Worm (Caenorhabditis elegans) whole organism, late embryonic: ENCODE data around the gene C39E6.2.

Experiments used
- C08G9.2 ChIP-seq: sonication (generic microtip); optimal IDR thresholded peaks from 2 replicates; lab custom pipeline; 2016; ENCODE audit warnings: mild to moderate bottlenecking, missing genetic modification characterization, moderate library complexity, missing compliant biosample characterization
- F13H6.1 ChIP-seq: sonication (generic microtip); optimal IDR thresholded peaks from 2 replicates; lab custom pipeline; 2016; ENCODE audit warnings: missing genetic modification characterization, missing compliant biosample characterization
- K02D7.2 ChIP-seq: sonication (generic microtip); optimal IDR thresholded peaks from 2 replicates; lab custom pipeline; 2017; ENCODE audit warnings: mild to moderate bottlenecking, missing genetic modification characterization, missing compliant biosample characterization
- T23F11.4 ChIP-seq: fragments of 200-800 bp; sonication (Bioruptor generic); optimal IDR thresholded peaks from 2 replicates; lab custom pipeline; 2018; ENCODE audit warnings: mild to moderate bottlenecking, missing genetic modification characterization, missing compliant biosample characterization
- Y22D7AL.16 ChIP-seq: sonication (generic microtip); optimal IDR thresholded peaks from 2 replicates; lab custom pipeline; 2016; ENCODE audit warnings: missing genetic modification characterization, missing compliant biosample characterization
- ceh-14 ChIP-seq: sonication (generic microtip); optimal IDR thresholded peaks from 2 replicates; lab custom pipeline; 2016; ENCODE audit warnings: missing genotype, missing genetic modification characterization, missing compliant biosample characterization
- ceh-19 ChIP-seq: fragments of 200-800 bp; sonication (Bioruptor generic); optimal IDR thresholded peaks from 2 replicates; lab custom pipeline; 2018; ENCODE audit warnings: mild to moderate bottlenecking, missing genetic modification characterization, missing compliant biosample characterization
- ceh-22 ChIP-seq: sonication (generic microtip); optimal IDR thresholded peaks from 2 replicates; lab custom pipeline; 2017; ENCODE audit warnings: missing biosample characterization, missing genetic modification characterization
- ceh-24 ChIP-seq: sonication (generic microtip); optimal IDR thresholded peaks from 2 replicates; lab custom pipeline; 2016; ENCODE audit warnings: mild to moderate bottlenecking, missing genetic modification characterization, missing compliant biosample characterization
- ceh-30 ChIP-seq: fragments of 150-350 bp; optimal IDR thresholded peaks from 2 replicates; lab custom pipeline; 2014; ENCODE audit warnings: missing biosample characterization, missing genetic modification characterization
- ceh-31 ChIP-seq: sonication (generic microtip); optimal IDR thresholded peaks from 2 replicates; lab custom pipeline; 2016; ENCODE audit warnings: missing genetic modification characterization, missing compliant biosample characterization
- ceh-45 ChIP-seq: fragments of 200-800 bp; sonication (Bioruptor generic); IDR thresholded peaks from 2 replicates; pipeline ENCODE4 v1.3.6; 2022; ENCODE audit warnings: missing genetic modification reagents, missing genetic modification characterization, missing compliant biosample characterization
- ceh-48 ChIP-seq: sonication (generic microtip); optimal IDR thresholded peaks from 2 replicates; lab custom pipeline; 2016; ENCODE audit warnings: missing genetic modification characterization, inconsistent platforms, missing compliant biosample characterization
- ceh-9 ChIP-seq: sonication (generic microtip); optimal IDR thresholded peaks from 2 replicates; lab custom pipeline; 2016; ENCODE audit warnings: mild to moderate bottlenecking, missing genetic modification characterization, inconsistent platforms, missing compliant biosample characterization
- che-1 ChIP-seq: sonication (generic microtip); optimal IDR thresholded peaks from 2 replicates; lab custom pipeline; 2016; ENCODE audit warnings: mild to moderate bottlenecking, missing genetic modification characterization, missing compliant biosample characterization
- dmd-4 ChIP-seq: sonication (generic microtip); optimal IDR thresholded peaks from 2 replicates; lab custom pipeline; 2016; ENCODE audit warnings: borderline replicate concordance, missing genetic modification characterization, missing compliant biosample characterization
- elt-2 ChIP-seq: sonication (generic microtip); optimal IDR thresholded peaks from 2 replicates; lab custom pipeline; 2016; ENCODE audit warnings: missing genetic modification reagents, missing genetic modification characterization, missing compliant biosample characterization
- fkh-10 ChIP-seq: fragments of 150-350 bp; optimal IDR thresholded peaks from 2 replicates; lab custom pipeline; 2014; ENCODE audit warnings: missing biosample characterization, missing genetic modification reagents, missing genetic modification characterization
- fkh-6 ChIP-seq: sonication (generic microtip); optimal IDR thresholded peaks from 2 replicates; lab custom pipeline; 2016; ENCODE audit warnings: missing genetic modification characterization, missing compliant biosample characterization
- gmeb-2 ChIP-seq: sonication (generic microtip); optimal IDR thresholded peaks from 2 replicates; lab custom pipeline; 2016; ENCODE audit warnings: missing genetic modification characterization, inconsistent platforms, missing compliant biosample characterization
- hlh-13 ChIP-seq: fragments of 200-800 bp; sonication (Bioruptor generic); optimal IDR thresholded peaks from 2 replicates; lab custom pipeline; 2018; ENCODE audit warnings: mild to moderate bottlenecking, missing genetic modification characterization, missing compliant biosample characterization
- hlh-15 ChIP-seq: sonication (generic microtip); optimal IDR thresholded peaks from 2 replicates; lab custom pipeline; 2016; ENCODE audit warnings: missing genetic modification characterization, missing compliant biosample characterization
- hlh-8 ChIP-seq: sonication (generic microtip); optimal IDR thresholded peaks from 2 replicates; lab custom pipeline; 2016; ENCODE audit warnings: missing genotype, missing genetic modification characterization, missing compliant biosample characterization
- lim-6 ChIP-seq: sonication (generic microtip); optimal IDR thresholded peaks from 2 replicates; lab custom pipeline; 2016; ENCODE audit warnings: missing genetic modification characterization, missing compliant biosample characterization
- mec-3 ChIP-seq: sonication (generic microtip); optimal IDR thresholded peaks from 2 replicates; lab custom pipeline; 2016; ENCODE audit warnings: borderline replicate concordance, missing genetic modification characterization, missing compliant biosample characterization
- nfya-1 ChIP-seq: sonication (generic microtip); optimal IDR thresholded peaks from 2 replicates; lab custom pipeline; 2017; ENCODE audit warnings: missing genetic modification characterization, mild to moderate bottlenecking, missing compliant biosample characterization, antibody characterized with exemption, moderate library complexity
- nhr-11 ChIP-seq: fragments of 150-350 bp; optimal IDR thresholded peaks from 2 replicates; lab custom pipeline; 2014; ENCODE audit warnings: missing biosample characterization, missing genetic modification characterization
- npax-4 ChIP-seq: sonication (generic microtip); optimal IDR thresholded peaks from 2 replicates; lab custom pipeline; 2016; ENCODE audit warnings: missing genetic modification characterization, missing compliant biosample characterization
- pat-9 ChIP-seq: fragments of 200-800 bp; sonication (Bioruptor generic); optimal IDR thresholded peaks from 2 replicates; lab custom pipeline; 2018; ENCODE audit warnings: mild to moderate bottlenecking, missing genetic modification characterization, moderate library complexity, missing compliant biosample characterization
- pax-1 ChIP-seq: fragments of 150-350 bp; optimal IDR thresholded peaks from 2 replicates; lab custom pipeline; 2014; ENCODE audit warnings: missing biosample characterization, missing genetic modification characterization
- pha-2 ChIP-seq: sonication (generic microtip); optimal IDR thresholded peaks from 2 replicates; lab custom pipeline; 2017; ENCODE audit warnings: mild to moderate bottlenecking, missing genetic modification characterization, missing compliant biosample characterization
- pros-1 ChIP-seq: fragments of 150-350 bp; optimal IDR thresholded peaks from 2 replicates; lab custom pipeline; 2014; ENCODE audit warnings: missing biosample characterization, missing genetic modification reagents, missing genetic modification characterization
- ref-2 ChIP-seq: sonication (generic microtip); optimal IDR thresholded peaks from 2 replicates; lab custom pipeline; 2016; ENCODE audit warnings: missing genetic modification characterization, missing compliant biosample characterization
- tbx-2 ChIP-seq: sonication (generic microtip); optimal IDR thresholded peaks from 2 replicates; lab custom pipeline; 2016; ENCODE audit warnings: missing genetic modification characterization, missing compliant biosample characterization
- tbx-7 ChIP-seq: sonication (generic microtip); optimal IDR thresholded peaks from 2 replicates; lab custom pipeline; 2016; ENCODE audit warnings: missing genotype, missing genetic modification characterization, missing compliant biosample characterization
- ttx-3 ChIP-seq: sonication (generic microtip); optimal IDR thresholded peaks from 2 replicates; lab custom pipeline; 2016; ENCODE audit warnings: missing genetic modification reagents, missing genetic modification characterization, missing compliant biosample characterization
- unc-55 ChIP-seq: sonication (generic microtip); optimal IDR thresholded peaks from 2 replicates; lab custom pipeline; 2017; ENCODE audit warnings: missing biosample characterization, missing genetic modification reagents, missing genetic modification characterization
- zip-5 ChIP-seq: sonication (generic microtip); optimal IDR thresholded peaks from 2 replicates; lab custom pipeline; 2016; ENCODE audit warnings: missing genetic modification characterization, missing compliant biosample characterization

C39E6.2 gene

ce11 chrX:4759718-4760117, 4.8 kb upstream of the C39E6.2 start:
- TF ChIP-seq F13H6.1: no peak
- TF ChIP-seq npax-4 (tag; lab: Kevin White, UChicago): no peak
- TF ChIP-seq C08G9.2 (tag; lab: Kevin White, UChicago): no peak
- no peak for TF ChIP-seq nfya-1 (tag; lab: Kevin White, UChicago)
- TF ChIP-seq ref-2 (tag; lab: Kevin White, UChicago): peak; percentile 15
- TF ChIP-seq hlh-8 (tag; lab: Kevin White, UChicago): no peak
- no peak for TF ChIP-seq pros-1 (tag; lab: Kevin White, UChicago)
- peak; percentile 48 for TF ChIP-seq ceh-31
- TF ChIP-seq, all 69 proteins: peak for 2

DNA sequence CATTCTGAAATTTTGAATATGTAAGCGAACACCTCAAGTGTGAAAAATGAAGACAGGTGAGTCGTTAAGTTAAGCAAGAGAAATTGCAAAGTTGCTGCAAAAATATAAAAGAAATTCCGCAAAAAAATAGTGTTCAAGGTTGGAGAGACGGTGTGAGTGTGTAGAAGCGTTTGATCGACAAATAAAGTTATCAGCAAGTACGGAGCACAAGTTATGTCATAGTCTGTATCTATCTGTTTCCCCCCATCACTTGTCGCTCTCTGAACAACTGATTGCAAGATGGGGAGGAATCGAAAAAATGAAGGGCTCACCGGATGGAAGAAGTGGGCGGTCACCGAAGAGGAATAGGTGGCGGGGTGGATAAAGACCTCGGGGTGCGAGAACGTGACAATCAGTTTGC, 5.8 kb downstream of the C39E6.2 start, which contains the start of gene lon-2:
Gene lon-2, minus strand, starts transcription at position 4 of the 400 bp plus-strand sequence.
- TF ChIP-seq dmd-4 (tag; lab: Kevin White, UChicago): no peak
- peak; percentile 65 for TF ChIP-seq elt-2 (tag; lab: Kevin White, UChicago)

DNA sequence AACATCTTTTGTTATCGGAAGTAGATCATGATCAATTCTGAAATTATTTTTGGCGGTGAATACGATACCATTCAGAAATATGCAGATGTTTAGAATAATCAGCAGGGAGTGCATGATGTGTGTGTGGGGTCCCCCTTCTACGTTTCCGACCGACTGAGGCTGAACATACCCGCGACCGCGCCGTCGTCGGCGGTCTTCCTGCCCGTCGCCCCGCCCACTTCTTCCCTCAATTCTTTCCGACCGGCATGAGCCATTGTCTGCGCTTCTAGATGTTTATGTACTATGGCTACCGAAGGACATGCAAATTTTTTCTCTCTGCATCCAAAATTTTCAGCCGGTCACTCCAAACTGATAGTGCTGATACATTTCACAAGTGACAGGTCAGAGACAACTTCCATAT, 10.9 kb downstream of the C39E6.2 start:
- TF ChIP-seq ceh-31 (peak; percentile 19), ceh-22 (tag; lab: Kevin White, UChicago) (no peak), gmeb-2 (no peak)

ce11 chrX:4742285-4742684, 12.6 kb downstream of the C39E6.2 start:
- TF ChIP-seq ceh-24 (tag; lab: Kevin White, UChicago) (no peak), unc-55 (peak; percentile 18)

DNA sequence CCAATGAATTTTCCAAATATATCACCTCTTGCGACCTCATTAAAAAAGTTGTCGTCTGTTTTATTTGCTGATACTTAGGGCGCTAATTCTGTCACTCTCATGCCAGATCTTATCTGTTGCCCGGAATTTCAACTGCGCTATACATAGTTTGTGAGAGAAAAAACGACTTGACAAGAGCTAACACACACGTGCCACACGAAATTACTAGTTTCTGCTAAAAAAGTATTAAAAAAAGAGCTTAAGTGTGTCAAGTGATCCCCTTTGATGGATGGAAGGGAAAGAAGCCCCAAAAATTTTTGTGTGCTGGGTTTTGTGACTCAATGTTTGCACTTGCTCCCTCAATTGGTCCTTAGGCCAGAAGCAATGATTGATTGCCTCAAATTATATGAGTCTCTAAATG, 14.3 kb downstream of the C39E6.2 start:
- no peak for TF ChIP-seq K02D7.2 (tag; lab: Kevin White, UChicago)
- TF ChIP-seq pat-9 (tag; lab: Kevin White, UChicago): no peak
- TF ChIP-seq gmeb-2: no peak
- TF ChIP-seq ceh-24 (tag; lab: Kevin White, UChicago): no peak
- TF ChIP-seq mec-3 (tag; lab: Kevin White, UChicago): no peak
- no peak for TF ChIP-seq ceh-48 (tag; lab: Kevin White, UChicago)
- no peak for TF ChIP-seq ttx-3 (tag; lab: Kevin White, UChicago)
- no peak for TF ChIP-seq C08G9.2 (tag; lab: Kevin White, UChicago)
- TF ChIP-seq hlh-15 (tag; lab: Kevin White, UChicago): no peak
- no peak for TF ChIP-seq lim-6 (tag; lab: Kevin White, UChicago)
- TF ChIP-seq fkh-10 (GFP tag; lab: Kevin White, UChicago): no peak
- TF ChIP-seq Y22D7AL.16 (tag; lab: Kevin White, UChicago): no peak
- no peak for TF ChIP-seq ceh-9 (tag; lab: Kevin White, UChicago)
- no peak for TF ChIP-seq ceh-45
- TF ChIP-seq hlh-13 (GFP tag; lab: Kevin White, UChicago): no peak
- no peak for TF ChIP-seq ceh-30 (tag; lab: Kevin White, UChicago)
- TF ChIP-seq fkh-6: no peak

DNA sequence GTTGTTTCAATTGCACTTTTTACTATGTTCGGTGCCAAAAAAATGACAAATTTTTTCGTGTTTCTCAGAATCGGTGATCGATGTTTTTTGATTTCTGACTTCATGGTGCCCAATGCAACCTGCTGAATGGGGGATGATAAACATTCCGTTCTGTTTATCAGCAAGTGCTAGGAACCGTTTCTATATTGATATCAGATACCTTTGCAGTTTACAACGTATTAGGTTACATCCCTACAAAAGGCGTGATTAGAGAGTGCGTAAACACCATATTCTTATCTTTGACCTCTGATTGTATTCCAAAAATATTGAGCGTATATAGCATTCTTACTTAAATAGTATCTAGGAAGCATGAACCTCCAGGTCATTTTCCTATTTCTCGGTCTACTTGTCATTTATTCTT, 22.2 kb downstream of the C39E6.2 start, which contains the start of gene aman-1:
Gene aman-1, plus strand, starts transcription at position 344 of the 400 bp plus-strand sequence.
- TF ChIP-seq elt-2 (tag; lab: Kevin White, UChicago) (peak; percentile 94), ceh-19 (GFP tag; lab: Kevin White, UChicago) (no peak)

DNA sequence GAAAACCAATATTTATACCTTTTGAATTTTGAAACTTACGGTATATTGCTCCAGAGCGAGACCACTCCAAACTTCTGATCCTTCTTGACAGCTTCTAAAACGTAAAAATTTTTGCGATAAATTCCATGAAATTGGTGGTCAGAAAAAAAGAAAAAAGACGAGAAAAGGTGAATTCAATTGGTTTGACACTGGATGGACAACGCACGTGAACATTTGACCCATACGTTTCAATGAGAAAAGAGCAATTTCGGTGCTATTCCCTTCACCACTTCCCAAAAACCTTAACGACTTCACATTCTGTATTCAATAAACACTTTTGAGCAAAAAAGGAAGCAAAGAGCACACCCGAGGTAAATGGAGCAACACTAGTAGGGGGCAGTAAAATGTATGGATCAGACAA, 27.5 kb downstream of the C39E6.2 start, which contains the start of gene acc-3:
Gene acc-3, minus strand, starts transcription at position 101 of the 400 bp plus-strand sequence.
- TF ChIP-seq zip-5 (tag; lab: Kevin White, UChicago): no peak
- TF ChIP-seq ceh-24 (tag; lab: Kevin White, UChicago): no peak
- TF ChIP-seq ceh-19 (GFP tag; lab: Kevin White, UChicago): no peak
- no peak for TF ChIP-seq nfya-1 (tag; lab: Kevin White, UChicago)
- TF ChIP-seq che-1 (tag; lab: Kevin White, UChicago): no peak
- no peak for TF ChIP-seq ceh-45
- TF ChIP-seq pat-9 (tag; lab: Kevin White, UChicago): no peak
- TF ChIP-seq pax-1: no peak
- no peak for TF ChIP-seq pha-2 (tag; lab: Kevin White, UChicago)
- TF ChIP-seq ceh-31: no peak
- no peak for TF ChIP-seq ref-2 (tag; lab: Kevin White, UChicago)
- no peak for TF ChIP-seq K02D7.2 (tag; lab: Kevin White, UChicago)
- TF ChIP-seq tbx-2: no peak
- TF ChIP-seq T23F11.4 (GFP tag; lab: Kevin White, UChicago): no peak
- TF ChIP-seq ceh-14 (tag; lab: Kevin White, UChicago): no peak
- no peak for TF ChIP-seq npax-4 (tag; lab: Kevin White, UChicago)
- TF ChIP-seq tbx-7: no peak
- TF ChIP-seq nhr-11: no peak
